Fruit fly (Drosophila melanogaster) whole organism, adult: Measurements from ENCODE around the gene CG13384.
A peak's percentile ranks its signal among the peaks of the same experiment; 100 is the strongest.

ENCODE experiments used
- CG11617 ChIP-seq: fragments of 200-800 bp; sonication (Bioruptor generic); optimal IDR thresholded peaks from 2 replicates; lab custom pipeline; 2017; ENCODE audit warnings: mild to moderate bottlenecking, missing biosample characterization, missing genetic modification reagents, missing genetic modification characterization
- CG12768 ChIP-seq: fragments of 200-800 bp; sonication (Bioruptor generic); optimal IDR thresholded peaks from 2 replicates; lab custom pipeline; 2017; ENCODE audit warnings: missing biosample characterization, missing genetic modification characterization, mild to moderate bottlenecking, moderate library complexity, missing genetic modification reagents
- CG14711 ChIP-seq: fragments of 200-800 bp; sonication (Bioruptor generic); optimal IDR thresholded peaks from 2 replicates; lab custom pipeline; 2018; ENCODE audit warnings: missing biosample characterization, mild to moderate bottlenecking, missing genetic modification characterization, moderate library complexity
- CG1620 ChIP-seq: fragments of 200-800 bp; sonication (Bioruptor generic); optimal IDR thresholded peaks from 2 replicates; lab custom pipeline; 2016; ENCODE audit warnings: missing biosample characterization, missing genetic modification characterization
- CG33017 ChIP-seq: fragments of 200-800 bp; sonication (Bioruptor generic); optimal IDR thresholded peaks from 2 replicates; lab custom pipeline; 2018; ENCODE audit warnings: missing biosample characterization, mild to moderate bottlenecking, missing genetic modification characterization, moderate library complexity
- CG5204 ChIP-seq: fragments of 200-800 bp; sonication (Bioruptor generic); optimal IDR thresholded peaks from 2 replicates; lab custom pipeline; 2016; ENCODE audit warnings: missing biosample characterization, missing genetic modification characterization
- CG7045 ChIP-seq: fragments of 200-800 bp; sonication (Bioruptor generic); optimal IDR thresholded peaks from 2 replicates; lab custom pipeline; 2017; ENCODE audit warnings: missing biosample characterization, mild to moderate bottlenecking, missing genetic modification characterization
- CG7101 ChIP-seq: fragments of 200-800 bp; sonication (Bioruptor generic); optimal IDR thresholded peaks from 2 replicates; lab custom pipeline; 2018; ENCODE audit warnings: missing biosample characterization, mild to moderate bottlenecking, missing genetic modification characterization, moderate library complexity
- Clk ChIP-seq: fragments of 200-800 bp; sonication (Bioruptor generic); optimal IDR thresholded peaks from 2 replicates; lab custom pipeline; 2017; ENCODE audit warnings: missing biosample characterization, missing genetic modification characterization
- Crg-1 ChIP-seq: fragments of 200-800 bp; sonication (Bioruptor generic); optimal IDR thresholded peaks from 2 replicates; lab custom pipeline; 2016; ENCODE audit warnings: missing biosample characterization, missing genetic modification characterization
- Hr96 ChIP-seq: fragments of 200-800 bp; sonication (Bioruptor generic); optimal IDR thresholded peaks from 2 replicates; lab custom pipeline; 2016; ENCODE audit warnings: missing biosample characterization, missing genetic modification characterization
- Mnt ChIP-seq: fragments of 200-800 bp; sonication (Bioruptor generic); optimal IDR thresholded peaks from 2 replicates; lab custom pipeline; 2016; ENCODE audit warnings: missing biosample characterization, mild to moderate bottlenecking, missing genetic modification characterization
- bab1 ChIP-seq: fragments of 200-800 bp; sonication (Bioruptor generic); optimal IDR thresholded peaks from 3 replicates; lab custom pipeline; 2019; ENCODE audit warnings: missing biosample characterization, mild to moderate bottlenecking, missing genetic modification characterization, moderate library complexity
- cic ChIP-seq: fragments of 200-800 bp; sonication (Bioruptor generic); optimal IDR thresholded peaks from 2 replicates; lab custom pipeline; 2017; ENCODE audit warnings: missing biosample characterization, mild to moderate bottlenecking, missing genetic modification characterization, moderate library complexity
- cnc ChIP-seq, 2 experiments: fragments of >200 bp; optimal IDR thresholded peaks; 2 replicates each; lab custom pipeline; 2017
- kay ChIP-seq: fragments of 200-800 bp; sonication (Bioruptor generic); peaks from one replicate; lab custom pipeline; 2016; ENCODE audit warnings: missing biosample characterization, missing genetic modification characterization, borderline replicate concordance
- ovo ChIP-seq: fragments of 200-800 bp; sonication (Bioruptor generic); optimal IDR thresholded peaks from 2 replicates; lab custom pipeline; 2016; ENCODE audit warnings: missing biosample characterization, missing genetic modification characterization
- pad ChIP-seq: fragments of 200-800 bp; sonication (Bioruptor generic); optimal IDR thresholded peaks from 3 replicates; lab custom pipeline; 2017; ENCODE audit warnings: missing biosample characterization, missing genetic modification characterization, mild to moderate bottlenecking, moderate library complexity, missing genetic modification reagents
- tj ChIP-seq: fragments of 200-800 bp; sonication (Bioruptor generic); optimal IDR thresholded peaks from 3 replicates; lab custom pipeline; 2017; ENCODE audit warnings: missing biosample characterization, mild to moderate bottlenecking, missing genetic modification characterization, moderate library complexity
- toe ChIP-seq: fragments of 200-800 bp; sonication (Bioruptor generic); optimal IDR thresholded peaks from 2 replicates; lab custom pipeline; 2016; ENCODE audit warnings: missing biosample characterization, missing genetic modification characterization

Gene CG13384

DNA sequence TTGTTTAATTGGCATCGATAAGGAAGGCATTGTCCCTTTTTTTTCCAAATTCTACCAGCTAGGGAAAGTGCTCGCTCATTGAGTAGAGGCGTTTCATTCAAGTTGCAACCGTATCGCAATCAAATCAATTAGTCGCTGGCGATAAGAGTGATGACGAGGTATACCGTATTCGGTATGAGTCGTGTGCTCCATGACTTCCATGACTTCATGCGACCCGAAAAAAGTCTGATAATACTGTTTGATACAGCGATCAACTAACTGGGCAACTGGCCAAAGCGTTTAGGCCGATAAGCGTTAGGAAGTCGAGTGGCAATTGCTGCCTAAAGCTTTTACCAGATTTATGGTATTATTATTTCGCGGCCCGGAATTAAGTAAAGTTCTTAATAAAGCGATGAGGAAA is 39.7 kb upstream of the CG13384 start:
- TF ChIP-seq cic (GFP tag; lab: Kevin White, UChicago) (peak; percentile 71), CG14711 (no peak)

DNA sequence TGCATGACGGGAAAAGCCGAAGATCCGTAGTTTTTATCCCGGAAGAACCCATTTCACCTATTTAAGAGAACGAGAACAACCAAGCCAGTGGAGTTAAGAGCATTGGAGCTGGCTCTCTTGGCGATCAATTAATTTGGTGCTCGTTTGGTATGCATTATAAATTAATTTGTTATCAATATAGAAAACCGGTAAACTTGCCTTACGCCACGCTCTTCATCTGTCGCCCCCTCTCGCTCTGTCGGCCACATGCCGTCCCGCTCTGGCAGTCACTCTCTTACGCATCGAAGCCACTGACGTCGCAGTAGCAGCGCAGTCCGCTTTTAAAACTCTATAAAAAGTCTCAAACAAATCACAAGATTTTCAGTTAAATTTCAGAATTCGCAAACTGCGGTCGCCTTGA is 38.0 kb upstream of the CG13384 start, which contains the start of gene CG7778:
CG7778 (plus strand) TSS at position 361 of the 400 bp plus-strand sequence.
- TF ChIP-seq CG12768 (GFP tag; lab: Kevin White, UChicago): no peak

DNA sequence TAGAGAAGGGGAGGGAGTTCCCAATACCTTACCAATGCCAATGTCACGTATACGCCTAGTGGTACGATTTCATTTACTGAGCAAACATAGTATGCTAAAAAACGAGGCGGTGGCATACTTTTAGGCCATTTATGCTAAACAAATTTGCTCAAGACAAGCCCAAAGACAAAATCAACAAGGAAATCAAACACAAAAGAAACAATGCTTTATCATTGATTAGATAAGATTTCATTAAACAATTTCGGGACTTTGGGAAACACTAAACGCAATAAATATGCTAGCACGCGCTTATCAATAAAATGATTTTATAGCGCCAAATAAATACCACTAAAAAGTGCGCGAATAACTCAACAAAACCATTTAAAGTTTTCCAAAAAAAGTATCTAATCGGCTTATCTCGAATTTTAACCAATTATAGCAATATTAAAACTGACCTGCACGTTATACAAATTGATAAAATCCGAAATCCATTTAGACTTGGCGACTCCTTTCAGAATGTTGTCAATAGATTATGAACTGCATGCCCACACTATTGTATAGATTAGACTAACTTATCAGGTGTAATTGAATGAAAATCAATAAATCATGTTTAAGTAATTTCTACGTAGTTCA is 33.6 kb upstream of the CG13384 start:
- no peak for TF ChIP-seq CG11617 (GFP tag; lab: Kevin White, UChicago)
- TF ChIP-seq kay (GFP tag; lab: Kevin White, UChicago): peak; percentile 56
- TF ChIP-seq Mnt (GFP tag; lab: Kevin White, UChicago): no peak
- TF ChIP-seq Clk (GFP tag; lab: Kevin White, UChicago): no peak
- no peak for TF ChIP-seq CG7101 (tag; lab: Kevin White, UChicago)
- no peak for TF ChIP-seq CG5204 (GFP tag; lab: Kevin White, UChicago)
- TF ChIP-seq CG12768 (GFP tag; lab: Kevin White, UChicago): no peak

DNA sequence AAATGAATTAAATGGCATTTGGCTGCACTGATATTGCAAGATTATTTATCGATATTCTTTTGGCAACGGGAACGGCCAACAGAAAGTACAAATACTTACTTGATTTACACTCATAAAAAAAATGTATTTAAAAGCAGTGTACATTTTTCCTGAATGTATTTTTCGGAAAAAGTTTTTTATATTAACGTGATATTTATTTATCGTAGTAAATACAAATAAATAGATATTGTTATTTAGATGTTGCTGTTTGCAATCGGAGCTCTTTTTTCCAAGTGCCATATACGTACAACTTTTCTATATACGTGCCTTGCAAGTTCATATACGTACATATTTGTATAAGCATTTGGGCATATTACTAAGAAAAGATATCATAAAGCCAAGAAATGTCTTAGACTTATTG is 32.9 kb upstream of the CG13384 start:
- no peak for TF ChIP-seq toe (GFP tag; lab: Kevin White, UChicago)
- TF ChIP-seq CG5204 (GFP tag; lab: Kevin White, UChicago): no peak
- TF ChIP-seq Hr96 (GFP tag; lab: Kevin White, UChicago): no peak
- TF ChIP-seq pad (GFP tag; lab: Kevin White, UChicago): no peak
- no peak for TF ChIP-seq Clk (GFP tag; lab: Kevin White, UChicago)
- no peak for TF ChIP-seq CG1620 (GFP tag; lab: Kevin White, UChicago)
- no peak for TF ChIP-seq CG11617 (GFP tag; lab: Kevin White, UChicago)

DNA sequence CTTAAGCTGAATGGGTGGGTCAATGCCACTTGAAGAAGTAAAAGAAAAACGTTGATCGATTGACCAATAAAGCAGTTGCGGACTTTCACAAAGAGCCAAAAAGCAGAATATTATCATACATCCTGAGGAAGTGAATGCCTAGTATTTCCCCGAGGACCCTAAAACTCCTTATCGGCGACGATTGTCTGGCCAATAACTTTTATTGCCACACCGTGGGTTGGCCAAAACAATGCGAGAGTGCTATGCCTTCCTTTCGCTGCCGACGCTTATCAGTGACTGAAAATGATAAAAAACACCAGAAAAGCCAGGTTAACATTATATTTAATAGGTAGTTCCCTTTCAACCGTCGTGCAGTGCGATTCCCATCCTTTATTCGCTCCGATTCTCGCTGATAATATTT is 32.4 kb upstream of the CG13384 start, which contains the start of gene Mur29B:
Mur29B (plus strand) TSS at position 324 of the 400 bp plus-strand sequence.
- TF ChIP-seq Hr96 (GFP tag; lab: Kevin White, UChicago) (no peak), kay (GFP tag; lab: Kevin White, UChicago) (peak; percentile 65), CG33017 (tag; lab: Kevin White, UChicago) (no peak), toe (GFP tag; lab: Kevin White, UChicago) (no peak), Clk (GFP tag; lab: Kevin White, UChicago) (no peak), CG7045 (GFP tag; lab: Kevin White, UChicago) (no peak), tj (GFP tag; lab: Kevin White, UChicago) (no peak)

DNA sequence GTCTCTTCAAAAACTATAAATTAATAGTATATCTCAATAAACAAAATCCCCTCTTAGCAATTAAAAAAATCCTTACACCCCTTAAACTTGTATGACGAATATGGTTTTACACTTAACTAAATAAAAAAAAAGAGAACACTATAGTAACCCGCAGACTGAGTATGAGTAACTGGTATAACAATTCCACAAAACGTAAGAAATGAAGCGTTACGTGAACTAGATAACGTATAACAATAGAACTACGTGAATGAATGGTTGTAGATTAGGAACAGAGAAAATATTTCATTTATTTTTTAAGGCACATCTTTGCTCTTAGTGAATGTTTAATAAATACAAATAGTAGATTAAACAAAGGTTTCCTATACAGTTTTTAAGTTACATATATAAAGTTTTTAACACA is 28.8 kb upstream of the CG13384 start:
- TF ChIP-seq bab1 (GFP tag; lab: Kevin White, UChicago) (no peak), Clk (GFP tag; lab: Kevin White, UChicago) (no peak), CG7045 (GFP tag; lab: Kevin White, UChicago) (no peak), kay (GFP tag; lab: Kevin White, UChicago) (peak; percentile 38)

DNA sequence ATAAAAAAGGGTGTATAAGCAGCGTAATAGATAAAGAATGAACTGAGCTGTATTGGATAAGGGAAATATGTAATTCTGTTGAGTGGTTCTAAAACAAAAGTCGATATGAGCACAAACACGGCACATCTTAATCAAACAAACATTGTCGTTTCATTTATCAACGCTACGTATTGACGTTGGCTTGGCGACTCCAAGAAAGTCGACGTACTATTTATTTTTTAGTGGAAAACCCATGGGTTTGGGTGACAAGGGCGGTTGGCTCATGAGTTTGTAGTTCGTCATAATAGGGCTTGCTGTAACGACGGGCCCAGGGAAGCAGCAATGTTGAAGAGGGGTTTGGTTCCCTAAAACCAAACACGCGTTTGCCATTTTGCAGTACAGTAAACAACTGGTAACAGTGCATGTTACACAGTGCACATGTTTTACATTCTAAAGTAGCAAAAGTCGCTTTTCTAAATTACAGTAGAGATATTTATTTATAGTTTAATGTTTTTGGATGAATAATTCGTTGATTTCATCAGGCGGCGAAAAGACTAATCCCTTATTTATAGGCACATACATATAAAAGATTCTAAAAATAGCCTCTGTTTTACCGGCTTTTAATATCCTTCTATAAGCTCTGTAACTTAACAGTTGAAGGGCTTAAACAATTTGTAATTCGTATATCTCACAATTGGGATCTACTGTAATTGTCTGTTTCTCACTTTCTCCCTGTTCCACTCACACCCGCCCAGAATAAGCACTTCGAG is 22.9 kb upstream of the CG13384 start:
- TF ChIP-seq Hr96 (GFP tag; lab: Kevin White, UChicago) (peak; percentile 3), pad (GFP tag; lab: Kevin White, UChicago) (peak; percentile 75), CG7045 (GFP tag; lab: Kevin White, UChicago) (peak; percentile 21), CG5204 (GFP tag; lab: Kevin White, UChicago) (peak; percentile 49), kay (GFP tag; lab: Kevin White, UChicago) (no peak), CG11617 (GFP tag; lab: Kevin White, UChicago) (peak; percentile 68), Crg-1 (GFP tag; lab: Kevin White, UChicago) (peak; percentile 54), tj (GFP tag; lab: Kevin White, UChicago) (peak; percentile 34), CG33017 (tag; lab: Kevin White, UChicago) (peak; percentile 34), Mnt (GFP tag; lab: Kevin White, UChicago) (peak; percentile 67), bab1 (GFP tag; lab: Kevin White, UChicago) (peak; percentile 87), Clk (GFP tag; lab: Kevin White, UChicago) (no peak), ovo (GFP tag; lab: Kevin White, UChicago) (peak; percentile 9), CG12768 (GFP tag; lab: Kevin White, UChicago) (peak; percentile 12), CG14711 (peak; percentile 9), toe (GFP tag; lab: Kevin White, UChicago) (peak; percentile 40), CG7101 (tag; lab: Kevin White, UChicago) (peak; percentile 64), CG1620 (GFP tag; lab: Kevin White, UChicago) (no peak), cnc (optimal IDR thresholded peaks at IDR 0.05; lab: Kevin White, UChicago) (no peak), cic (GFP tag; lab: Kevin White, UChicago) (peak; percentile 9)
